Fruit fly (Drosophila melanogaster) whole organism, adult: Measurements from ENCODE around the gene Brd8.

Experiments
- CG11617 ChIP-seq: fragments of 200-800 bp; sonication (Bioruptor generic); optimal IDR thresholded peaks from 2 replicates; lab custom pipeline; 2017; ENCODE audit warnings: mild to moderate bottlenecking, missing biosample characterization, missing genetic modification reagents, missing genetic modification characterization
- CG12768 ChIP-seq: fragments of 200-800 bp; sonication (Bioruptor generic); optimal IDR thresholded peaks from 2 replicates; lab custom pipeline; 2017; ENCODE audit warnings: missing biosample characterization, missing genetic modification characterization, mild to moderate bottlenecking, moderate library complexity, missing genetic modification reagents
- CG14711 ChIP-seq: fragments of 200-800 bp; sonication (Bioruptor generic); optimal IDR thresholded peaks from 2 replicates; lab custom pipeline; 2018; ENCODE audit warnings: missing biosample characterization, mild to moderate bottlenecking, missing genetic modification characterization, moderate library complexity
- CG1620 ChIP-seq: fragments of 200-800 bp; sonication (Bioruptor generic); optimal IDR thresholded peaks from 2 replicates; lab custom pipeline; 2016; ENCODE audit warnings: missing biosample characterization, missing genetic modification characterization
- CG33017 ChIP-seq: fragments of 200-800 bp; sonication (Bioruptor generic); optimal IDR thresholded peaks from 2 replicates; lab custom pipeline; 2018; ENCODE audit warnings: missing biosample characterization, mild to moderate bottlenecking, missing genetic modification characterization, moderate library complexity
- CG5204 ChIP-seq: fragments of 200-800 bp; sonication (Bioruptor generic); optimal IDR thresholded peaks from 2 replicates; lab custom pipeline; 2016; ENCODE audit warnings: missing biosample characterization, missing genetic modification characterization
- CG7045 ChIP-seq: fragments of 200-800 bp; sonication (Bioruptor generic); optimal IDR thresholded peaks from 2 replicates; lab custom pipeline; 2017; ENCODE audit warnings: missing biosample characterization, mild to moderate bottlenecking, missing genetic modification characterization
- CG7101 ChIP-seq: fragments of 200-800 bp; sonication (Bioruptor generic); optimal IDR thresholded peaks from 2 replicates; lab custom pipeline; 2018; ENCODE audit warnings: missing biosample characterization, mild to moderate bottlenecking, missing genetic modification characterization, moderate library complexity
- Clk ChIP-seq: fragments of 200-800 bp; sonication (Bioruptor generic); optimal IDR thresholded peaks from 2 replicates; lab custom pipeline; 2017; ENCODE audit warnings: missing biosample characterization, missing genetic modification characterization
- Crg-1 ChIP-seq: fragments of 200-800 bp; sonication (Bioruptor generic); optimal IDR thresholded peaks from 2 replicates; lab custom pipeline; 2016; ENCODE audit warnings: missing biosample characterization, missing genetic modification characterization
- Hr96 ChIP-seq: fragments of 200-800 bp; sonication (Bioruptor generic); optimal IDR thresholded peaks from 2 replicates; lab custom pipeline; 2016; ENCODE audit warnings: missing biosample characterization, missing genetic modification characterization
- Mnt ChIP-seq: fragments of 200-800 bp; sonication (Bioruptor generic); optimal IDR thresholded peaks from 2 replicates; lab custom pipeline; 2016; ENCODE audit warnings: missing biosample characterization, mild to moderate bottlenecking, missing genetic modification characterization
- bab1 ChIP-seq: fragments of 200-800 bp; sonication (Bioruptor generic); optimal IDR thresholded peaks from 3 replicates; lab custom pipeline; 2019; ENCODE audit warnings: missing biosample characterization, mild to moderate bottlenecking, missing genetic modification characterization, moderate library complexity
- cic ChIP-seq: fragments of 200-800 bp; sonication (Bioruptor generic); optimal IDR thresholded peaks from 2 replicates; lab custom pipeline; 2017; ENCODE audit warnings: missing biosample characterization, mild to moderate bottlenecking, missing genetic modification characterization, moderate library complexity
- cnc ChIP-seq, 2 experiments: fragments of >200 bp; optimal IDR thresholded peaks; 2 replicates each; lab custom pipeline; 2017
- kay ChIP-seq: fragments of 200-800 bp; sonication (Bioruptor generic); peaks from one replicate; lab custom pipeline; 2016; ENCODE audit warnings: missing biosample characterization, missing genetic modification characterization, borderline replicate concordance
- ovo ChIP-seq: fragments of 200-800 bp; sonication (Bioruptor generic); optimal IDR thresholded peaks from 2 replicates; lab custom pipeline; 2016; ENCODE audit warnings: missing biosample characterization, missing genetic modification characterization
- pad ChIP-seq: fragments of 200-800 bp; sonication (Bioruptor generic); optimal IDR thresholded peaks from 3 replicates; lab custom pipeline; 2017; ENCODE audit warnings: missing biosample characterization, missing genetic modification characterization, mild to moderate bottlenecking, moderate library complexity, missing genetic modification reagents
- tj ChIP-seq: fragments of 200-800 bp; sonication (Bioruptor generic); optimal IDR thresholded peaks from 3 replicates; lab custom pipeline; 2017; ENCODE audit warnings: missing biosample characterization, mild to moderate bottlenecking, missing genetic modification characterization, moderate library complexity
- toe ChIP-seq: fragments of 200-800 bp; sonication (Bioruptor generic); optimal IDR thresholded peaks from 2 replicates; lab custom pipeline; 2016; ENCODE audit warnings: missing biosample characterization, missing genetic modification characterization

The Brd8 gene

dm6 chr3R:29266607-29267006 lies 43.3 kb downstream of the Brd8 start:
- TF ChIP-seq CG33017 (tag; lab: Kevin White, UChicago) (no peak), Crg-1 (GFP tag; lab: Kevin White, UChicago) (no peak), CG12768 (GFP tag; lab: Kevin White, UChicago) (no peak), kay (GFP tag; lab: Kevin White, UChicago) (no peak), cnc (optimal IDR thresholded peaks at IDR 0.05; lab: Kevin White, UChicago) (no peak), cic (GFP tag; lab: Kevin White, UChicago) (no peak), CG1620 (no peak), CG14711 (tag; lab: Kevin White, UChicago) (no peak), Hr96 (GFP tag; lab: Kevin White, UChicago) (no peak), toe (GFP tag; lab: Kevin White, UChicago) (no peak), bab1 (GFP tag; lab: Kevin White, UChicago) (no peak), CG7101 (tag; lab: Kevin White, UChicago) (no peak), CG5204 (GFP tag; lab: Kevin White, UChicago) (no peak), pad (no peak), ovo (GFP tag; lab: Kevin White, UChicago) (no peak), CG7045 (GFP tag; lab: Kevin White, UChicago) (no peak), CG11617 (GFP tag; lab: Kevin White, UChicago) (no peak), Mnt (GFP tag; lab: Kevin White, UChicago) (no peak), Clk (GFP tag; lab: Kevin White, UChicago) (no peak)

DNA sequence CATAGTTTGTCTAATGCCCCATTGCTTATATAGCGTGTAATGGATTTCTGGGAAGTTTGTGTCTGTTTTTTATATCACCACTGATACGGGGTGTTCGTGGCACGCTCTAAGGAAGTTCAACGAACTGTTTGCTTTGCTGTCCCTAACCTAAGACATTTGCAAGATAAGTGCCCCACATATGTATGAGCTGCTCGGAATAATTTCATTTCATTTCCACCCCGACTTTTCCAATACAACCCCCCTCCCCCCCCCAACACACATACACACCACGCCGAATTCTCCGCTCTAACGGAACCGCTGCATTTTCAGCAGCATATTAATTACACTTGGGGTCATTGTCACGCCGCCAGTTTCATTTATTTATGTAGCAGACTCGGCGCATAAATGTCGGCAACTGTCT lies 44.8 kb downstream of the Brd8 start:
- TF ChIP-seq bab1 (GFP tag; lab: Kevin White, UChicago) (no peak), CG5204 (GFP tag; lab: Kevin White, UChicago) (no peak), Crg-1 (GFP tag; lab: Kevin White, UChicago) (no peak), toe (GFP tag; lab: Kevin White, UChicago) (no peak), ovo (GFP tag; lab: Kevin White, UChicago) (no peak), pad (no peak), CG12768 (GFP tag; lab: Kevin White, UChicago) (no peak), tj (GFP tag; lab: Kevin White, UChicago) (no peak), cic (GFP tag; lab: Kevin White, UChicago) (no peak), CG7101 (tag; lab: Kevin White, UChicago) (no peak), Mnt (GFP tag; lab: Kevin White, UChicago) (no peak), CG7045 (GFP tag; lab: Kevin White, UChicago) (no peak), CG33017 (tag; lab: Kevin White, UChicago) (no peak), kay (GFP tag; lab: Kevin White, UChicago) (no peak), CG1620 (no peak), cnc (optimal IDR thresholded peaks at IDR 0.05; lab: Kevin White, UChicago) (no peak)

dm6 chr3R:29269204-29269603 lies 45.9 kb downstream of the Brd8 start:
- TF ChIP-seq CG12768 (GFP tag; lab: Kevin White, UChicago) (no peak), Mnt (GFP tag; lab: Kevin White, UChicago) (no peak), CG1620 (no peak), Crg-1 (GFP tag; lab: Kevin White, UChicago) (no peak), Hr96 (GFP tag; lab: Kevin White, UChicago) (no peak), Clk (GFP tag; lab: Kevin White, UChicago) (no peak), CG33017 (tag; lab: Kevin White, UChicago) (no peak), cic (GFP tag; lab: Kevin White, UChicago) (no peak), ovo (GFP tag; lab: Kevin White, UChicago) (no peak), tj (GFP tag; lab: Kevin White, UChicago) (no peak), CG5204 (GFP tag; lab: Kevin White, UChicago) (no peak), CG11617 (GFP tag; lab: Kevin White, UChicago) (no peak), cnc (optimal IDR thresholded peaks at IDR 0.05; lab: Kevin White, UChicago) (no peak), CG7045 (GFP tag; lab: Kevin White, UChicago) (no peak), bab1 (GFP tag; lab: Kevin White, UChicago) (no peak), pad (no peak), CG7101 (tag; lab: Kevin White, UChicago) (no peak), kay (GFP tag; lab: Kevin White, UChicago) (no peak)

- TF ChIP-seq CG5204 (GFP tag; lab: Kevin White, UChicago) (no peak), tj (GFP tag; lab: Kevin White, UChicago) (no peak), bab1 (GFP tag; lab: Kevin White, UChicago) (no peak), CG7101 (tag; lab: Kevin White, UChicago) (no peak), toe (GFP tag; lab: Kevin White, UChicago) (no peak), Crg-1 (GFP tag; lab: Kevin White, UChicago) (no peak)
Observed at dm6 chr3R:29273029-29273428, 49.7 kb downstream of the Brd8 start.

DNA sequence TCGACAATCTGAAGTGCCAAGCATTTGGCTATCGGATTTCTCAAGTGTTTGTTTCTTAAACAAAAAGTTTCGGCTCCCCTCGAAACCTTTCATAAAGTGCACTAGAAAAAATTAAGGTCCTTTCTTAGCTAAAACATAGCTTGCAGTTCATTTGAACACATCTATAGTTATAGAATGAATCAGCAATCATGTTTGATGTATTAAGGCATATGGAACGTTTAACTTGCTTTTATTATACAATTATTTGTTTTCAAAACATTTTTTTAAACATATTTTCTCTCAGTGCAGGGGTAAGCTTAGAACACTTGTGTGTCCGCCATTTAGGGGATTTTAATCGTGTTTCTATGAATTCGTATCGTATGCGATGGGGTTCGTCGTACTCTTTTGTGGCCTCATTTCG lies 51.3 kb downstream of the Brd8 start:
- TF ChIP-seq CG7045 (GFP tag; lab: Kevin White, UChicago) (no peak), ovo (GFP tag; lab: Kevin White, UChicago) (no peak), Hr96 (GFP tag; lab: Kevin White, UChicago) (no peak), CG33017 (tag; lab: Kevin White, UChicago) (no peak), CG1620 (no peak), Clk (GFP tag; lab: Kevin White, UChicago) (no peak), kay (GFP tag; lab: Kevin White, UChicago) (no peak), pad (no peak), cic (GFP tag; lab: Kevin White, UChicago) (no peak), tj (GFP tag; lab: Kevin White, UChicago) (no peak), cnc (optimal IDR thresholded peaks at IDR 0.05; lab: Kevin White, UChicago) (no peak), Mnt (GFP tag; lab: Kevin White, UChicago) (no peak), CG14711 (tag; lab: Kevin White, UChicago) (no peak), CG7101 (tag; lab: Kevin White, UChicago) (no peak), CG11617 (GFP tag; lab: Kevin White, UChicago) (no peak), toe (GFP tag; lab: Kevin White, UChicago) (no peak), CG12768 (GFP tag; lab: Kevin White, UChicago) (no peak)
